Fruit fly (Drosophila melanogaster): Measurements from ENCODE around the gene CG33985.
A peak's percentile ranks its signal among the peaks of the same experiment; 100 is the strongest.

CG33985 gene

DNA sequence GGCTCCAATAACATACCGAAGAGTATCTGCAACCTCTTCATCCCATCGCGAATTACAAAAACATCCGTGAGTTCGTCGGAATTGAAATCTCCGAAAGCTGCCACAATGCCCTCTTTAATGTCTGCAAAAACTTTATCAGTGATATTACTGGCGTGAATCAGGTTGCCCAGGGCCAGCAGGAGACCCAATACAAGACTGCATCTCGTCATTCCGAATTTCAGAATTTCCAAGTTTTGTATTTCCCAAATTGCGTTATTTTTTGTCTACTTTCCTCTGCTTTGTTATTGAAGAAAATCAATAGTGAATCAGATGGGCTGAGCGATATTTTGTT is 36.1 kb upstream of the CG33985 start:
- TF ChIP-seq nerfin-2 (GFP tag; IDR thresholded peaks at IDR 0.05; ENCODE audit: partially characterized antibody) (peak; percentile 28; the same call in 1 of the 2 replicates), CkIIα-i1 (GFP tag; IDR thresholded peaks at IDR 0.05) (no peak), Bgb (GFP tag; IDR thresholded peaks at IDR 0.05; ENCODE audit: partially characterized antibody) (peak; percentile 61), prd (optimal IDR thresholded peaks at IDR 0.05) (no peak), prd (GFP tag; IDR thresholded peaks at IDR 0.05) (no peak), CG7963 (GFP tag; IDR thresholded peaks at IDR 0.05; ENCODE audit: partially characterized antibody) (peak; percentile 50; the same call in 1 of the 3 replicates), hb (GFP tag; IDR thresholded peaks at IDR 0.05; ENCODE audit: partially characterized antibody) (0 out of 3 replicates have a peak, but pooled peaks have one; percentile 7), MESR4 (GFP tag; optimal IDR thresholded peaks at IDR 0.05) (peak; percentile 80), Doc3 (GFP tag; IDR thresholded peaks at IDR 0.05; ENCODE audit: partially characterized antibody) (peak; percentile 27; the same call in 1 of the 3 replicates), Sry-δ (GFP tag; optimal IDR thresholded peaks at IDR 0.05) (peak; percentile 38), gce (GFP tag; IDR thresholded peaks at IDR 0.05) (0 out of 3 replicates have a peak, but pooled peaks have one; percentile 6), chinmo (GFP tag; IDR thresholded peaks at IDR 0.05; ENCODE audit: partially characterized antibody) (0 out of 4 replicates have a peak, but pooled peaks have one; percentile 72), onecut (GFP tag; IDR thresholded peaks at IDR 0.05) (peak; percentile 98), Fer1 (GFP tag; optimal IDR thresholded peaks at IDR 0.05) (peak; percentile 27), knrl (GFP tag; IDR thresholded peaks at IDR 0.05; ENCODE audit: partially characterized antibody) (peak; percentile 43; the same call in 1 of the 3 replicates), C15 (GFP tag; IDR thresholded peaks at IDR 0.05) (no peak), dati (GFP tag; IDR thresholded peaks at IDR 0.05) (no peak), CG6254 (GFP tag; optimal IDR thresholded peaks at IDR 0.05) (no peak), HLH4C (GFP tag; IDR thresholded peaks at IDR 0.05; ENCODE audit: partially characterized antibody) (peak; percentile 52; the same call in 1 of the 3 replicates), CG1603 (tag; optimal IDR thresholded peaks at IDR 0.05) (peak; percentile 30)

DNA sequence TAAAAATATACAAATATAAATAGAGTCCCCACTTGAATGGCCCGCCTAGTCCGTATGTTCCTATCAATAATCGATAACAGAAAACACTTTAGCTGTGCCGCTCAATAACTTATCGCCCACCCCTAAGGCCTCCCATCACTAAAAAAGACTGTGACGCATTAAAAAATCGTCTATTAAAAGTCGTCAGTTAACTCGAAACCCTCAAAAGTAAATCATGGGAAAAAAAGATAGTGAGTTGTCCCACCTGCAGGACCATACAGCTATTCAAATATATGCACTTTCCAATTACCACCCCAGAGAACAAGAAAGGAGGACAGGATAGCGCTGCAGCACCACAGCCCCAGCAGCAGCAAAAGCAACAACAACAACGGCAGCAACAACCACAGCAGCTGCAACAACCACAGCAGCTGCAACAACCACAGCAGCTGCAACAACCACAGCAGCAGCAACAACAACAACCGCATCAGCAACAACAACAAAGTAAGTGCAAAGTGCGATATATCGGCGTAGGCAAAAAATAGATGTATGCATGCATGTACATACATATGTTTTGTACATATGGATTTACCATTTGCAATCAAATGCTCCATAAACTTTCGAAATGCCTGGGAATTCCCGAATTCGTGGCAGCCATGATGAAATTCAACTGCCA is 27.5 kb upstream of the CG33985 start, which contains the start of gene AGO2:
TSS of gene AGO2 (plus strand) at position 121 of the 652 bp plus-strand sequence.
- TF ChIP-seq pb (GFP tag; optimal IDR thresholded peaks at IDR 0.05) (peak; percentile 39), Ets97D (GFP tag; optimal IDR thresholded peaks at IDR 0.05) (peak; percentile 17), en (GFP tag; optimal IDR thresholded peaks at IDR 0.05) (no peak), hbn (GFP tag; IDR thresholded peaks at IDR 0.05; ENCODE audit: partially characterized antibody) (peak; percentile 50), exex (tag; optimal IDR thresholded peaks at IDR 0.05) (peak; percentile 33), zfh1 (GFP tag; IDR thresholded peaks at IDR 0.05) (no peak), Asciz (GFP tag; optimal IDR thresholded peaks at IDR 0.05) (peak; percentile 23), Usf (GFP tag; optimal IDR thresholded peaks at IDR 0.05) (no peak), Ravus (GFP tag; IDR thresholded peaks at IDR 0.05) (no peak), ftz-f1 (GFP tag; optimal IDR thresholded peaks at IDR 0.05) (no peak), sna (GFP tag; IDR thresholded peaks at IDR 0.05; ENCODE audit: partially characterized antibody) (peak; percentile 60), pnt (GFP tag; optimal IDR thresholded peaks at IDR 0.05) (no peak), hth (optimal IDR thresholded peaks at IDR 0.05) (no peak), disco-r (GFP tag; optimal IDR thresholded peaks at IDR 0.05) (no peak), scrt (GFP tag; optimal IDR thresholded peaks at IDR 0.05) (peak; percentile 40), CG13624 (GFP tag; optimal IDR thresholded peaks at IDR 0.05) (peak; percentile 92), Abd-B (GFP tag; optimal IDR thresholded peaks at IDR 0.05) (no peak), CG17186 (GFP tag; optimal IDR thresholded peaks at IDR 0.05) (peak; percentile 66), CG10431 (GFP tag; optimal IDR thresholded peaks at IDR 0.05) (peak; percentile 61), ttk (GFP tag; IDR thresholded peaks at IDR 0.05) (no peak; the same call in 1 of the 2 replicates), CG8290 (GFP tag; optimal IDR thresholded peaks at IDR 0.05) (peak; percentile 2), CG8290 (tag; optimal IDR thresholded peaks at IDR 0.05) (no peak), CG1792 (GFP tag; optimal IDR thresholded peaks at IDR 0.05) (no peak), shn (GFP tag; optimal IDR thresholded peaks at IDR 0.05) (peak; percentile 1), CG10209 (GFP tag; optimal IDR thresholded peaks at IDR 0.05) (no peak), CG15011 (GFP tag; optimal IDR thresholded peaks at IDR 0.05) (no peak), CG14860 (GFP tag; IDR thresholded peaks at IDR 0.05; ENCODE audit: partially characterized antibody) (peak; percentile 59; the same call in 2 of the 3 replicates), CG18262 (tag; optimal IDR thresholded peaks at IDR 0.05) (peak; percentile 20), CG2199 (GFP tag; IDR thresholded peaks at IDR 0.05) (0 out of 3 replicates have a peak, but pooled peaks have one; percentile 46), CkIIα-i1 (GFP tag; IDR thresholded peaks at IDR 0.05) (no peak), Sry-δ (GFP tag; optimal IDR thresholded peaks at IDR 0.05) (peak; percentile 95)

Data from whole organism, embryonic.